Fruit fly (Drosophila melanogaster): Measurements from ENCODE around the gene Pli.

DNA sequence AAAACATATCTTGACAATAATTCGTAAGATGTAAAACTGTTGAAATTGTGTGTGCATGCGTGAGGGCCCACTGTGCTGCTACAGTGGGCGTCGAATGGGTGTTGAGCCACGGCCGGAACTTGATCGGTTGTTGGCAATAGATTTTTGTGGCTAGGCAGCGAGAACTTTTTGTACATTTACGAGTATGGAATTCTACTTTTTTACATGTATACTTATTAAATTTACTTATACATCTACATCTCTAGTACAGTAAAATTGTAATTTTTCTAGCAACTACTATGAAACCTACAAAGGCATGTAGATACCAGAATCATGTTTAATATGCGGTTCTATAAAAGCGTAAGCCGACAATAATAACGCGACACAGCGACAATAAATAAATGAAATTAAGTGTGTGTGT, 40.3 kb downstream of the Pli start:
- no peak for TF ChIP-seq pan (optimal IDR thresholded peaks at IDR 0.05)
- TF ChIP-seq usp (GFP tag; optimal IDR thresholded peaks at IDR 0.05), result no peak
- no peak for TF ChIP-seq psq (optimal IDR thresholded peaks at IDR 0.05)
- TF ChIP-seq EcR (GFP tag; optimal IDR thresholded peaks at IDR 0.05), result no peak

All from whole organism.